Worm (Caenorhabditis elegans) whole organism, young adult: Measurements from ENCODE around the gene Y27F2A.9.

Experiments
- aptf-3 ChIP-seq: fragments of 200-800 bp; sonication (Bioruptor generic); IDR thresholded peaks from 2 replicates; pipeline ENCODE4 v1.3.6; 2022; ENCODE audit warnings: missing genetic modification characterization, missing compliant biosample characterization
- attf-3 ChIP-seq: fragments of 200-800 bp; sonication (Bioruptor generic); conservative IDR thresholded peaks from 2 replicates; pipeline ENCODE4 v1.3.6; 2022; ENCODE audit warnings: missing genetic modification reagents, missing genetic modification characterization, missing compliant biosample characterization
- cebp-2 ChIP-seq: fragments of 200-800 bp; sonication (Bioruptor generic); IDR thresholded peaks from 2 replicates; pipeline ENCODE4 v1.3.6; 2022; ENCODE audit warnings: missing genetic modification characterization, missing compliant biosample characterization
- ceh-79 ChIP-seq: sonication (generic microtip); optimal IDR thresholded peaks from 2 replicates; lab custom pipeline; 2017; ENCODE audit warnings: mild to moderate bottlenecking, missing genetic modification characterization, missing compliant biosample characterization
- lsl-1 ChIP-seq: fragments of 200-800 bp; sonication (Bioruptor generic); optimal IDR thresholded peaks from 2 replicates; lab custom pipeline; 2018; ENCODE audit warnings: mild to moderate bottlenecking, missing genetic modification characterization, moderate library complexity, missing compliant biosample characterization

- TF ChIP-seq attf-3 (GFP tag; lab: Robert Waterston, UW) (no peak), ceh-79 (no peak), lsl-1 (no peak), cebp-2 (GFP tag; lab: Robert Waterston, UW) (no peak), aptf-3 (GFP tag; lab: Robert Waterston, UW) (no peak)
Observed at ce11 chrII:3222686-3223085, 31.2 kb upstream of the Y27F2A.9 start, which contains the start of gene ZC239.13.
